Fruit fly (Drosophila melanogaster): ENCODE measurements around the gene CG32264.

CG32264 gene

DNA sequence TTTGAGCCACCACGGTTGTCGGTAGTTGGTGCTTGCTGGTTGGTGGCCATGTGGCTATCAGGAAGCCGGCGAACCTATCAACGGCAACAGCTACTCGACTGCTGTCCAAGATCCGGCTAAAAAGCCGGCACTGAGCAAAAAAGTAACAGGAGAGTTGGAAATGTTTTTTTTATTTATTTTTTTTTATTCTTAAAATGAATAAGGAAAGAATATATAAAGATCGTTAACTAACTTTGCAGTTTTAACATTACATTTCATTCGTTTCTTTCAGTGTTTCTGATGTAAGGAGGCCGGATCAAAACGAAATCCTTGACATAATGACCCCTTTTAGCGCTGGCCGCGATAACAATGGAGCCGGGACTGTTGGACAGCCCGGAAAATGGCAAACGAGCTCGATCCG lies 122.3 kb downstream of the CG32264 start:
- TF ChIP-seq Ets65A (GFP tag) (peak; percentile 15), CkIIα-i1 (GFP tag; IDR thresholded peaks at IDR 0.05) (no peak), Drgx (GFP tag; IDR thresholded peaks at IDR 0.05) (peak; percentile 42; the same call in 1 of the 2 replicates), CG6175 (GFP tag; IDR thresholded peaks at IDR 0.05) (no peak), E2f1 (GFP tag; IDR thresholded peaks at IDR 0.05) (no peak)

DNA sequence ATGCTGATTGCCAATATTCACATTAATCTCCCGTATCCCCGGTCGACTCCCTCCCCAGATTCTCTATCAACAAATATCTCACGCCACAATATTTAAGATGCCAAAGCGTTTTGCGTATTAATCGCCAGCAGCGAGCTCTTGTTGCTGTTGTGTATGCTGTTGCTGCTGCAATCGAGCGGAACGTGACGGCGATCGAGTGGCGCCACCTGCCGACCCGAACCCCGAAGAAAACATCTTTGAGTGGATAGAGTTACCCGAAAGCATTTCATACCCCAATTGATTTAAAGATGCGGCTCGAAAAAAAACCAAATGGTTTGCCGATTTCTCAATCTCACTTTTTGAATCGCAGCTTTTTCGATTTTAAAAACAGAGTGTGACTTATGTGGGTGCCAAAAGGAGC lies 127.9 kb downstream of the CG32264 start:
- TF ChIP-seq CTCF (GFP tag; optimal IDR thresholded peaks at IDR 0.05) (peak; percentile 86), fru (optimal IDR thresholded peaks at IDR 0.05) (no peak)

DNA sequence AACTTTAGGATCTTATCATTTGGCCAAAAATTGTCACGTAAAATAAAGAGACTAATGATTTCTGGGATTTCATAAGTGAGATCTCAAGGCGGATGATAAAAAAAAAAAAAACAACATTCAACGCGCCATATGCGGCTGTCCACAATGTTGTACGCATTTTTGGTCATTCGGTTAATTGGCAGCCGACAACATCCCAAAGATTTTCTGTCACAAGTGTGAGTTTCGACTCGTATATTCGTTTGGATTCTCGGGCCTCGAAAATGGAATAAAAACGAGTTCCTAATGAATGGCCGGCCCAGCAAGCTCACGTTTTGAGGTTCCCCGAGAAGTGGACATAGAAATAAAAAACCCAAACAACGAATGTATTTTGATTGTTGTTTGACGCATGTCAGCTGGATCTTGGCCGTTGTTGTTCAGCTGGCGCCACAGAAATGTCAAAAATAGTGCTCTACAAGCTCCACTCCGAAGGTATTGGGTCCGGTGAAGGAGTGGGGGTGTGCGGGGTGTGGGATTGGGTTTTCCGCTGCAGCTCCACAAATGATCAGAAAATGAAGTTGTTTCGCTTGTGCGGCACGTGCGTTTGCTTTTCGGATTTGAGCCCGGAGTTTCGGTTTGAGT lies 133.7 kb downstream of the CG32264 start:
- TF ChIP-seq CG32532 (GFP tag; IDR thresholded peaks at IDR 0.05) (no peak), CG14441 (GFP tag; IDR thresholded peaks at IDR 0.05) (0 out of 2 replicates have a peak, but pooled peaks have one; percentile 23), CG31365 (tag; optimal IDR thresholded peaks at IDR 0.05) (no peak), lov (optimal IDR thresholded peaks at IDR 0.05) (no peak), lov (GFP tag; IDR thresholded peaks at IDR 0.05) (no peak), ind (GFP tag; optimal IDR thresholded peaks at IDR 0.05) (no peak), CG12769 (tag; optimal IDR thresholded peaks at IDR 0.05) (peak; percentile 51), CG34224 (GFP tag; IDR thresholded peaks at IDR 0.05; ENCODE audit: partially characterized antibody) (peak; percentile 23; the same call in 1 of the 3 replicates), oc (tag; optimal IDR thresholded peaks at IDR 0.05) (peak; percentile 42), Awh (GFP tag; IDR thresholded peaks at IDR 0.05) (peak; percentile 25; the same call in 1 of the 2 replicates), kni (GFP tag; optimal IDR thresholded peaks at IDR 0.05) (peak; percentile 63), hbn (GFP tag; IDR thresholded peaks at IDR 0.05; ENCODE audit: partially characterized antibody) (no peak), CG15269 (tag; optimal IDR thresholded peaks at IDR 0.05) (peak; percentile 57), CG13894 (tag; optimal IDR thresholded peaks at IDR 0.05) (peak; percentile 73), CG18764 (GFP tag; optimal IDR thresholded peaks at IDR 0.05) (no peak), sim (GFP tag; IDR thresholded peaks at IDR 0.05) (no peak), CG8388 (GFP tag; optimal IDR thresholded peaks at IDR 0.05) (no peak), shn (GFP tag; optimal IDR thresholded peaks at IDR 0.05) (no peak), CG32772 (GFP tag; IDR thresholded peaks at IDR 0.05) (0 out of 2 replicates have a peak, but pooled peaks have one; percentile 11), chinmo (GFP tag; IDR thresholded peaks at IDR 0.05; ENCODE audit: partially characterized antibody) (peak; percentile 68; the same call in 2 of the 4 replicates), crol (GFP tag; IDR thresholded peaks at IDR 0.05) (peak; percentile 75), B-H1 (GFP tag; IDR thresholded peaks at IDR 0.05) (no peak), sd (tag; optimal IDR thresholded peaks at IDR 0.05) (peak; percentile 70), Nf-YC (tag; optimal IDR thresholded peaks at IDR 0.05) (no peak), NfI (GFP tag; optimal IDR thresholded peaks at IDR 0.05) (no peak), schlank (tag; optimal IDR thresholded peaks at IDR 0.05) (no peak), mld (GFP tag; IDR thresholded peaks at IDR 0.05; ENCODE audit: partially characterized antibody) (no peak), CG5953 (GFP tag; IDR thresholded peaks at IDR 0.05) (no peak), grn (GFP tag; optimal IDR thresholded peaks at IDR 0.05) (no peak), Optix (GFP tag; IDR thresholded peaks at IDR 0.05) (no peak), maf-S (GFP tag; optimal IDR thresholded peaks at IDR 0.05) (no peak), abd-A (tag; optimal IDR thresholded peaks at IDR 0.05) (peak; percentile 64), tin (GFP tag; optimal IDR thresholded peaks at IDR 0.05) (no peak)
